Fruit fly (Drosophila melanogaster): ENCODE measurements around the gene Teh3.

DNA sequence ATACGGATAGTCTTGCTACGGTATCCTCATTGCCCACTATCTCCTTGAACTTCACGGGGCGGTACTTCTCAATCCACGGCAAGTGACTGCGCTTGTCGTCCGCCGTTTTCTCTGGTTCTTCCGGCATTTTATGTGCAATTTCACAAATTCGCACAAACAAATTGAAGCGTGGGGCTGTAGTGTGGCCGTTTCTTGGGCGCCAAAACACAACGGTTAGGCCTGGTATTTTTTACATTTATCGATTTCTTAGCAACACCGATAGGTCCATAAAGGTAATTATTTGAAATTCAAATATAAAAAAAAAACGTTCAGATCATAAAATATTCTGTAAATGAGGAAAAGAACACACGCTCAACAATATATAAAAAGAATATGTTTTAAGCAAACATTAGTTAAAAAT lies 48.6 kb downstream of the Teh3 start, which contains the start of gene RfC4:
- no peak for TF ChIP-seq Vsx2 (GFP tag; optimal IDR thresholded peaks at IDR 0.05; ENCODE audit: partially characterized antibody)
- no peak for TF ChIP-seq fru (GFP tag; optimal IDR thresholded peaks at IDR 0.05)
- TF ChIP-seq Abd-B (GFP tag; optimal IDR thresholded peaks at IDR 0.05), result no peak
- TF ChIP-seq foxo (GFP tag; optimal IDR thresholded peaks at IDR 0.05), result no peak
- TF ChIP-seq psq (GFP tag; optimal IDR thresholded peaks at IDR 0.05), result no peak
- no peak for TF ChIP-seq Sp1 (GFP tag; optimal IDR thresholded peaks at IDR 0.05)
- TF ChIP-seq usp (GFP tag; optimal IDR thresholded peaks at IDR 0.05), result no peak
- TF ChIP-seq ey (GFP tag; optimal IDR thresholded peaks at IDR 0.05), result no peak
- TF ChIP-seq Hr78 (GFP tag; optimal IDR thresholded peaks at IDR 0.05), result no peak
- TF ChIP-seq lola (GFP tag; optimal IDR thresholded peaks at IDR 0.05), result no peak
- no peak for TF ChIP-seq CG32264 (GFP tag; optimal IDR thresholded peaks at IDR 0.05)
- TF ChIP-seq Jra (GFP tag; optimal IDR thresholded peaks at IDR 0.05), result no peak
- TF ChIP-seq Dfd (GFP tag; optimal IDR thresholded peaks at IDR 0.05), result no peak
- TF ChIP-seq OdsH (GFP tag; optimal IDR thresholded peaks at IDR 0.05), result no peak

Measured in whole organism, wandering third instar larva.